Fruit fly (Drosophila melanogaster) Kc167 (cell line): ENCODE data around the gene Npc2h.

Experiments
- Myc ChIP-seq: fragments of >200 bp; optimal IDR thresholded peaks from 2 replicates; lab custom pipeline; 2017; ENCODE audit warnings: missing external identifiers
- Sin3A ChIP-seq: fragments of >200 bp; optimal IDR thresholded peaks from 2 replicates; lab custom pipeline; 2018; ENCODE audit warnings: missing external identifiers
- h ChIP-seq: fragments of >200 bp; optimal IDR thresholded peaks from 3 replicates; lab custom pipeline; 2018; ENCODE audit warnings: missing external identifiers
- insv ChIP-seq: fragments of >200 bp; optimal IDR thresholded peaks from 3 replicates; lab custom pipeline; 2018; ENCODE audit warnings: missing external identifiers
- psq ChIP-seq: fragments of >200 bp; optimal IDR thresholded peaks from 2 replicates; lab custom pipeline; 2017; ENCODE audit warnings: missing external identifiers
- ttk ChIP-seq: sonication (Bioruptor generic); optimal IDR thresholded peaks from 2 replicates; lab custom pipeline; 2017; ENCODE audit warnings: missing external identifiers

- TF ChIP-seq h = no peak
- no peak for TF ChIP-seq psq
- TF ChIP-seq Sin3A (lab: Kevin White, UChicago) = no peak
- no peak for TF ChIP-seq ttk (lab: Kevin White, UChicago)
- TF ChIP-seq insv (lab: Kevin White, UChicago) = no peak
- no peak for TF ChIP-seq Myc (lab: Kevin White, UChicago)
Measured at dm6 chr3R:30742580-30742979, 3.5 kb downstream of the Npc2h start, which contains the start of gene CG15543.
